Worm (Caenorhabditis elegans) whole organism, L2 larva: ENCODE results near the gene hda-1.

Experiments used
- R02D3.7 ChIP-seq: fragments of 150-350 bp; optimal IDR thresholded peaks from 2 replicates; lab custom pipeline; 2014; ENCODE audit warnings: missing biosample characterization, missing genetic modification characterization
- aly-2 ChIP-seq: fragments of 150-350 bp; optimal IDR thresholded peaks from 2 replicates; lab custom pipeline; 2014; ENCODE audit warnings: missing biosample characterization, missing genetic modification characterization
- ceh-82 ChIP-seq: fragments of 150-350 bp; optimal IDR thresholded peaks from 2 replicates; lab custom pipeline; 2014; ENCODE audit warnings: missing biosample characterization, missing genetic modification characterization
- lin-39 ChIP-seq: fragments of 150-350 bp; optimal IDR thresholded peaks from 2 replicates; lab custom pipeline; 2014; ENCODE audit warnings: missing biosample characterization, missing genetic modification reagents, missing genetic modification characterization
- mab-5 ChIP-seq: fragments of 150-350 bp; optimal IDR thresholded peaks from 2 replicates; lab custom pipeline; 2014; ENCODE audit warnings: missing biosample characterization, missing genetic modification characterization
- nhr-237 ChIP-seq: fragments of 150-350 bp; optimal IDR thresholded peaks from 2 replicates; lab custom pipeline; 2014; ENCODE audit warnings: missing biosample characterization, missing genetic modification characterization
- nhr-25 ChIP-seq: fragments of 150-350 bp; sonication (generic microtip); optimal IDR thresholded peaks from 3 replicates; lab custom pipeline; 2014; ENCODE audit warnings: missing biosample characterization, missing genetic modification characterization
- sma-3 ChIP-seq: sonication (generic microtip); optimal IDR thresholded peaks from 2 replicates; lab custom pipeline; 2016; ENCODE audit warnings: missing genetic modification reagents, missing genetic modification characterization, missing compliant biosample characterization
- unc-62 ChIP-seq: fragments of 150-350 bp; optimal IDR thresholded peaks from 2 replicates; lab custom pipeline; 2014; ENCODE audit warnings: missing biosample characterization, missing genetic modification reagents, missing genetic modification characterization

- TF ChIP-seq ceh-82 = no peak
- no peak for TF ChIP-seq unc-62
- TF ChIP-seq nhr-25 (tag; lab: Kevin White, UChicago) = peak; percentile 87
- TF ChIP-seq aly-2 (tag; lab: Kevin White, UChicago) = no peak
- peak; percentile 95 for TF ChIP-seq sma-3 (GFP tag; lab: Kevin White, UChicago)
- no peak for TF ChIP-seq mab-5
- TF ChIP-seq R02D3.7 (tag; lab: Kevin White, UChicago) = no peak
- no peak for TF ChIP-seq nhr-237 (tag; lab: Kevin White, UChicago)
- TF ChIP-seq lin-39 (tag; lab: Kevin White, UChicago) = no peak
Measured at ce11 chrV:14510746-14511145, 14.4 kb upstream of the hda-1 start, which contains the start of gene R02D5.9.
